Fruit fly (Drosophila melanogaster) whole organism, embryonic: ENCODE results near the gene CG34138.
A peak's percentile ranks its signal among the peaks of the same experiment; 100 is the strongest.

Experiments
- CG10366 ChIP-seq: fragments of 200-800 bp; sonication (Bioruptor generic); IDR thresholded peaks from 2 replicates; pipeline ENCODE4 v1.3.6; 2022; ENCODE audit warnings: missing biosample characterization, missing genetic modification characterization
- CG10979 ChIP-seq: fragments of 200-800 bp; sonication (Bioruptor generic); optimal IDR thresholded peaks from 2 replicates; lab custom pipeline; 2018; ENCODE audit warnings: missing biosample characterization, mild to moderate bottlenecking, missing genetic modification characterization, moderate library complexity
- CG11456 ChIP-seq: fragments of 200-800 bp; sonication (Bioruptor generic); IDR thresholded peaks from 3 replicates; pipeline ENCODE4 v1.3.6; 2022; ENCODE audit warnings: missing biosample characterization, missing genetic modification characterization
- CG11723 ChIP-seq: fragments of 200-800 bp; sonication (Bioruptor generic); optimal IDR thresholded peaks from 2 replicates; lab custom pipeline; 2017; ENCODE audit warnings: missing biosample characterization, mild to moderate bottlenecking, missing genetic modification characterization
- CG12104 ChIP-seq: fragments of 200-800 bp; sonication (Bioruptor generic); optimal IDR thresholded peaks from 3 replicates; lab custom pipeline; 2016; ENCODE audit warnings: missing biosample characterization, missing genetic modification characterization
- CG14441 ChIP-seq: fragments of 200-800 bp; sonication (Bioruptor generic); IDR thresholded peaks from 2 replicates; pipeline ENCODE4 v1.3.6; 2022; ENCODE audit warnings: missing biosample characterization, missing genetic modification characterization
- CG15073 ChIP-seq: fragments of 200-800 bp; sonication (Bioruptor generic); optimal IDR thresholded peaks from 2 replicates; lab custom pipeline; 2016; ENCODE audit warnings: missing biosample characterization, missing genetic modification characterization
- CG15696 ChIP-seq: fragments of 200-800 bp; sonication (Bioruptor generic); optimal IDR thresholded peaks from 2 replicates; lab custom pipeline; 2019; ENCODE audit warnings: missing biosample characterization, mild to moderate bottlenecking, missing genetic modification characterization, moderate library complexity
- CG16813 ChIP-seq: fragments of 200-800 bp; sonication (Bioruptor generic); IDR thresholded peaks from 3 replicates; pipeline ENCODE4 v1.3.6; 2022; ENCODE audit warnings: missing biosample characterization, missing genetic modification characterization; ENCODE audit not compliant: partially characterized antibody
- CG17385 ChIP-seq: fragments of 200-800 bp; sonication (Bioruptor generic); optimal IDR thresholded peaks from 3 replicates; lab custom pipeline; 2018; ENCODE audit warnings: missing biosample characterization, mild to moderate bottlenecking, missing genetic modification characterization
- CG2202 ChIP-seq: fragments of 200-800 bp; sonication (Bioruptor generic); optimal IDR thresholded peaks from 2 replicates; lab custom pipeline; 2018; ENCODE audit warnings: missing biosample characterization, mild to moderate bottlenecking, missing genetic modification characterization
- CG4328 ChIP-seq: fragments of 200-800 bp; sonication (Bioruptor generic); optimal IDR thresholded peaks from 3 replicates; lab custom pipeline; 2017; ENCODE audit warnings: missing biosample characterization, missing genetic modification reagents, missing genetic modification characterization
- CG4707 ChIP-seq: fragments of 200-800 bp; sonication (Bioruptor generic); optimal IDR thresholded peaks from 2 replicates; lab custom pipeline; 2018; ENCODE audit warnings: missing biosample characterization, mild to moderate bottlenecking, missing genetic modification characterization, moderate library complexity
- CG6765 ChIP-seq: fragments of 200-800 bp; sonication (Bioruptor generic); optimal IDR thresholded peaks from 3 replicates; lab custom pipeline; 2017; ENCODE audit warnings: missing biosample characterization, mild to moderate bottlenecking, missing genetic modification characterization
- CG7556 ChIP-seq: fragments of 200-800 bp; sonication (Bioruptor generic); optimal IDR thresholded peaks from 2 replicates; lab custom pipeline; 2017; ENCODE audit warnings: missing biosample characterization, mild to moderate bottlenecking, missing genetic modification characterization
- D19A ChIP-seq: fragments of 200-800 bp; optimal IDR thresholded peaks from 3 replicates; lab custom pipeline; 2019; ENCODE audit warnings: missing biosample characterization, mild to moderate bottlenecking, missing genetic modification characterization, moderate library complexity
- Dbx ChIP-seq: fragments of 200-800 bp; sonication (Bioruptor generic); IDR thresholded peaks from 3 replicates; pipeline ENCODE4 v1.3.6; 2022; ENCODE audit warnings: missing biosample characterization, missing genetic modification characterization
- Dek ChIP-seq: fragments of 200-800 bp; sonication (Bioruptor generic); optimal IDR thresholded peaks from 3 replicates; lab custom pipeline; 2019; ENCODE audit warnings: missing biosample characterization, mild to moderate bottlenecking, missing genetic modification characterization, moderate library complexity
- Dref ChIP-seq: fragments of 200-800 bp; sonication (Bioruptor generic); IDR thresholded peaks from 2 replicates; pipeline ENCODE4 v1.3.6; 2022; ENCODE audit warnings: missing biosample characterization, missing genetic modification characterization
- Elba2 ChIP-seq: fragments of 200-800 bp; sonication (Bioruptor generic); optimal IDR thresholded peaks from 3 replicates; lab custom pipeline; 2016; ENCODE audit warnings: missing biosample characterization, missing genetic modification characterization
- Fer2 ChIP-seq: fragments of 200-800 bp; sonication (Bioruptor generic); optimal IDR thresholded peaks from 2 replicates; lab custom pipeline; 2018; ENCODE audit warnings: missing biosample characterization, mild to moderate bottlenecking, missing genetic modification characterization, moderate library complexity
- H15 ChIP-seq: fragments of 200-800 bp; sonication (Bioruptor generic); IDR thresholded peaks from 3 replicates; pipeline ENCODE4 v1.3.6; 2022; ENCODE audit warnings: missing biosample characterization, missing genetic modification characterization
- Hmx ChIP-seq: fragments of 200-800 bp; sonication (Bioruptor generic); optimal IDR thresholded peaks from 2 replicates; lab custom pipeline; 2016; ENCODE audit warnings: missing biosample characterization, missing genetic modification characterization
- Hr51 ChIP-seq, 2 experiments: fragments of 200-800 bp; sonication (Bioruptor generic); optimal IDR thresholded peaks; 2 replicates in 1 of 2; 3 replicates in 1 of 2; lab custom pipeline; 2016 to 2018; ENCODE audit warnings: missing biosample characterization in 2 of 2, missing genetic modification characterization in 2 of 2, mild to moderate bottlenecking in 1 of 2, moderate library complexity in 1 of 2
- Jarid2 ChIP-seq: fragments of 200-800 bp; sonication (Bioruptor generic); optimal IDR thresholded peaks from 3 replicates; lab custom pipeline; 2017; ENCODE audit warnings: mild to moderate bottlenecking, missing biosample characterization, missing genetic modification reagents, missing genetic modification characterization
- MTF-1 ChIP-seq: fragments of 200-800 bp; sonication (Bioruptor generic); optimal IDR thresholded peaks from 2 replicates; lab custom pipeline; 2018; ENCODE audit warnings: missing biosample characterization, mild to moderate bottlenecking, missing genetic modification characterization, borderline replicate concordance
- Meics ChIP-seq: fragments of 200-800 bp; sonication (Bioruptor generic); optimal IDR thresholded peaks from 2 replicates; lab custom pipeline; 2017; ENCODE audit warnings: missing biosample characterization, mild to moderate bottlenecking, missing genetic modification characterization
- Nf-YB ChIP-seq: fragments of 200-800 bp; sonication (Bioruptor generic); optimal IDR thresholded peaks from 3 replicates; lab custom pipeline; 2019; ENCODE audit warnings: missing biosample characterization, mild to moderate bottlenecking, missing genetic modification characterization, moderate library complexity
- Poxn ChIP-seq: fragments of 200-800 bp; sonication (Bioruptor generic); IDR thresholded peaks from 2 replicates; pipeline ENCODE4 v1.3.6; 2022; ENCODE audit warnings: missing biosample characterization, missing genetic modification characterization
- Rfx ChIP-seq: fragments of 200-800 bp; sonication (Bioruptor generic); IDR thresholded peaks from 2 replicates; pipeline ENCODE4 v1.3.6; 2022; ENCODE audit warnings: missing biosample characterization, missing genetic modification characterization
- Stat92E ChIP-seq, 3 experiments: fragments of >200 bp in 2 of 3; fragments of 200-800 bp in 1 of 3; sonication (Bioruptor generic) in 1 of 3; optimal IDR thresholded peaks; 2 replicates each; lab custom pipeline; 2017 to 2019; ENCODE audit warnings: missing biosample characterization in 3 of 3, missing genetic modification characterization in 3 of 3, mild to moderate bottlenecking in 1 of 3, moderate library complexity in 1 of 3
- br ChIP-seq: fragments of >200 bp; optimal IDR thresholded peaks from 2 replicates; lab custom pipeline; 2017
- croc ChIP-seq: fragments of 200-800 bp; sonication (Bioruptor generic); conservative IDR thresholded peaks from 3 replicates; pipeline ENCODE4 v1.3.6; 2022; ENCODE audit warnings: missing biosample characterization, missing genetic modification characterization
- cwo ChIP-seq: fragments of 200-800 bp; sonication (Bioruptor generic); optimal IDR thresholded peaks from 3 replicates; lab custom pipeline; 2017; ENCODE audit warnings: missing biosample characterization, missing genetic modification characterization, mild to moderate bottlenecking, moderate library complexity, missing genetic modification reagents
- dimm ChIP-seq: fragments of 200-800 bp; sonication (Bioruptor generic); IDR thresholded peaks from 2 replicates; pipeline ENCODE4 v1.3.6; 2022; ENCODE audit warnings: missing biosample characterization, missing genetic modification characterization
- eyg ChIP-seq: fragments of 200-800 bp; sonication (Bioruptor generic); optimal IDR thresholded peaks from 3 replicates; lab custom pipeline; 2016; ENCODE audit warnings: missing biosample characterization, missing genetic modification characterization
- fd96Cb ChIP-seq: fragments of 200-800 bp; sonication (Bioruptor generic); optimal IDR thresholded peaks from 2 replicates; lab custom pipeline; 2018; ENCODE audit warnings: missing biosample characterization, mild to moderate bottlenecking, missing genetic modification characterization, moderate library complexity
- hth ChIP-seq: fragments of >200 bp; optimal IDR thresholded peaks from 2 replicates; lab custom pipeline; 2017; ENCODE audit warnings: inconsistent platforms
- knrl ChIP-seq: fragments of 200-800 bp; sonication (Bioruptor generic); IDR thresholded peaks from 3 replicates; pipeline ENCODE4 v1.3.6; 2022; ENCODE audit warnings: missing biosample characterization, missing genetic modification characterization; ENCODE audit not compliant: partially characterized antibody
- lov ChIP-seq, 2 experiments: fragments of 200-800 bp in 1 of 2; fragments of >200 bp in 1 of 2; sonication (Bioruptor generic) in 1 of 2; IDR thresholded peaks in 1 of 2; optimal IDR thresholded peaks in 1 of 2; 2 replicates in 1 of 2; 3 replicates in 1 of 2; pipeline versions ENCODE4 v1.3.6 to Lab custom; 2017 to 2022; ENCODE audit warnings: missing biosample characterization in 1 of 2, missing genetic modification characterization in 1 of 2
- mld ChIP-seq: fragments of 200-800 bp; sonication (Bioruptor generic); IDR thresholded peaks from 3 replicates; pipeline ENCODE4 v1.3.6; 2022; ENCODE audit warnings: missing biosample characterization, missing genetic modification characterization; ENCODE audit not compliant: partially characterized antibody
- rib ChIP-seq: fragments of 200-800 bp; sonication (Bioruptor generic); IDR thresholded peaks from 2 replicates; pipeline ENCODE4 v1.3.6; 2022; ENCODE audit warnings: missing biosample characterization, missing genetic modification characterization
- sisA ChIP-seq: fragments of 200-800 bp; sonication (Bioruptor generic); IDR thresholded peaks from 2 replicates; pipeline ENCODE4 v1.3.6; 2022; ENCODE audit warnings: missing biosample characterization, missing genetic modification characterization
- so ChIP-seq: fragments of 200-800 bp; sonication (Bioruptor generic); IDR thresholded peaks from 3 replicates; pipeline ENCODE4 v1.3.6; 2022; ENCODE audit warnings: missing biosample characterization, missing genetic modification characterization
- sob ChIP-seq: fragments of 200-800 bp; sonication (Bioruptor generic); IDR thresholded peaks from 2 replicates; pipeline ENCODE4 v1.3.6; 2022; ENCODE audit warnings: missing biosample characterization, missing genetic modification characterization
- stc ChIP-seq: fragments of 200-800 bp; sonication (Bioruptor generic); IDR thresholded peaks from 2 replicates; pipeline ENCODE4 v1.3.6; 2022; ENCODE audit warnings: missing biosample characterization, missing genetic modification characterization
- sug ChIP-seq: fragments of 200-800 bp; optimal IDR thresholded peaks from 2 replicates; lab custom pipeline; 2019; ENCODE audit warnings: missing biosample characterization, mild to moderate bottlenecking, missing genetic modification characterization, moderate library complexity
- tna ChIP-seq: fragments of 200-800 bp; sonication (Bioruptor generic); IDR thresholded peaks from 2 replicates; pipeline ENCODE4 v1.3.6; 2022; ENCODE audit warnings: missing biosample characterization, missing genetic modification characterization; ENCODE audit not compliant: partially characterized antibody
- ttk ChIP-seq: fragments of 200-800 bp; sonication (Bioruptor generic); IDR thresholded peaks from 2 replicates; pipeline ENCODE4 v2.1.2; 2022; ENCODE audit warnings: missing biosample characterization, missing genetic modification characterization

The CG34138 gene

DNA sequence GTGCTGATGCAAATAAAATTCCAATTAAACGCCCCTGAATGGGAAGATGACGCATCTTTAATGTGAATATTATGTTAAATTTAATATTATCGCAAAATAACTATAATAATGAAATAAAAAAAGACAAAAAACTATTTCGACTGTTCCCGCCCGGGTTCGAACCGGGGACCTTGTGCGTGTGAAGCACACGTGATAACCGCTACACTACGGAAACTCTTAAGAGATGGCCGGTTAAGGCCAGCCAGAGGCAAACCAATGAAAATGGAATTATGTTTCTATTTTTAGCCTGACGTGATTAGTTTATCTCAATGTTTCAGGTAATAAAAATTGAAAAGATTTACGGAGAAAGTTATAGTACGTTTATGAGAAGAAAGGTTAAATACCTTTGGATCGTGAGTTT lies 37.4 kb downstream of the CG34138 start (continued):
- peak; percentile 75 for TF ChIP-seq CG16813 (GFP tag; lab: Robert Waterston, UW)
- TF ChIP-seq CG12104 (GFP tag; lab: Kevin White, UChicago): peak; percentile 16
- no peak for TF ChIP-seq so (GFP tag; lab: Robert Waterston, UW)
- peak; percentile 75; the same call in 2 of the 3 replicates for TF ChIP-seq mld (GFP tag; lab: Robert Waterston, UW)
- no peak for TF ChIP-seq CG17385
- TF ChIP-seq, all 482 proteins: peak for 20

DNA sequence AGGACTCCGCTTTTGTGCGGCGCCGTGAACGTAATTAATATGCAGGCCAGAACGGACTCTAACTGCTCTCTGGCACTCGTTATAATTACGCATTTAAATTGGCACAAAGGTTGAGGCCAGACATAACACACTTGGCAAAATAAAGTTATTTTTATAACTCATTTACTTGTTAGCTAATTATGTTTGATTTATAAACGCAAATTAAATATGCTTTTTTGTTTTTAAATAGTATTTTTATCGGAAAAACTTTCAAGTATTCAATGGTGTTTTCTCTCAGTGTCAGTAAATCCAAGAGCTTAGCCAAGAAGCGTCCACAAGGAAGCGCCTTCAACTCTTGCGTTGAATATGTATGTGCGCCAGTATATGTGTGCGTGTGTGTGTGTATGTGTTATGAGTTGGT lies 38.2 kb downstream of the CG34138 start:
- TF ChIP-seq CG11456 (GFP tag; lab: Robert Waterston, UW) (no peak), Meics (GFP tag; lab: Kevin White, UChicago) (peak; percentile 31), dimm (GFP tag; lab: Robert Waterston, UW) (no peak), Jarid2 (GFP tag; lab: Kevin White, UChicago) (no peak), sisA (GFP tag; lab: Robert Waterston, UW) (no peak), Dek (no peak), sob (GFP tag; lab: Robert Waterston, UW) (0 out of 2 replicates have a peak, but pooled peaks have one; percentile 32), lov (optimal IDR thresholded peaks at IDR 0.05; lab: Kevin White, UChicago) (no peak), lov (GFP tag; IDR thresholded peaks at IDR 0.05; lab: Robert Waterston, UW) (no peak), Nf-YB (GFP tag; lab: Kevin White, UChicago) (no peak), MTF-1 (GFP tag; lab: Kevin White, UChicago) (no peak), Hmx (GFP tag; lab: Kevin White, UChicago) (no peak), CG4328 (GFP tag; lab: Kevin White, UChicago) (no peak), ttk (GFP tag; lab: Robert Waterston, UW) (no peak), hth (no peak), CG2202 (no peak), fd96Cb (no peak), Stat92E (GFP tag; optimal IDR thresholded peaks at IDR 0.05; lab: Kevin White, UChicago) (no peak), CG15073 (GFP tag; lab: Kevin White, UChicago) (no peak), knrl (GFP tag; lab: Robert Waterston, UW) (no peak), Rfx (0 out of 2 replicates have a peak, but pooled peaks have one; percentile 5), CG11723 (no peak), croc (GFP tag; lab: Robert Waterston, UW) (no peak), CG15696 (no peak), CG6765 (peak; percentile 25), Fer2 (tag; lab: Kevin White, UChicago) (no peak), Elba2 (no peak), Poxn (GFP tag; lab: Robert Waterston, UW) (no peak), CG4707 (GFP tag; lab: Kevin White, UChicago) (no peak), CG10366 (GFP tag; lab: Robert Waterston, UW) (no peak), br (lab: Kevin White, UChicago) (no peak), rib (GFP tag; lab: Robert Waterston, UW) (no peak), H15 (GFP tag; lab: Robert Waterston, UW) (no peak), stc (GFP tag; lab: Robert Waterston, UW) (no peak), Dref (GFP tag; lab: Robert Waterston, UW) (no peak), eyg (no peak), CG10979 (no peak), sug (tag; lab: Kevin White, UChicago) (no peak), CG14441 (GFP tag; lab: Robert Waterston, UW) (no peak), D19A (tag; lab: Kevin White, UChicago) (no peak), tna (GFP tag; lab: Robert Waterston, UW) (no peak), CG7556 (GFP tag; lab: Kevin White, UChicago) (peak; percentile 15), Hr51 (GFP tag; optimal IDR thresholded peaks at IDR 0.05; lab: Kevin White, UChicago) (peak in 1 of 2 experiments; percentile 31), cwo (no peak), Dbx (GFP tag; lab: Robert Waterston, UW) (no peak)
